Fruit fly (Drosophila melanogaster) whole organism, adult: ENCODE data around the gene ro.

Experiments used
- CG1620 ChIP-seq: fragments of 200-800 bp; sonication (Bioruptor generic); optimal IDR thresholded peaks from 2 replicates; lab custom pipeline; 2016; ENCODE audit warnings: missing biosample characterization, missing genetic modification characterization
- Clk ChIP-seq: fragments of 200-800 bp; sonication (Bioruptor generic); optimal IDR thresholded peaks from 2 replicates; lab custom pipeline; 2017; ENCODE audit warnings: missing biosample characterization, missing genetic modification characterization
- Mnt ChIP-seq: fragments of 200-800 bp; sonication (Bioruptor generic); optimal IDR thresholded peaks from 2 replicates; lab custom pipeline; 2016; ENCODE audit warnings: missing biosample characterization, mild to moderate bottlenecking, missing genetic modification characterization
- bab1 ChIP-seq: fragments of 200-800 bp; sonication (Bioruptor generic); optimal IDR thresholded peaks from 3 replicates; lab custom pipeline; 2019; ENCODE audit warnings: missing biosample characterization, mild to moderate bottlenecking, missing genetic modification characterization, moderate library complexity
- cic ChIP-seq: fragments of 200-800 bp; sonication (Bioruptor generic); optimal IDR thresholded peaks from 2 replicates; lab custom pipeline; 2017; ENCODE audit warnings: missing biosample characterization, mild to moderate bottlenecking, missing genetic modification characterization, moderate library complexity
- cnc ChIP-seq, 2 experiments: fragments of >200 bp; optimal IDR thresholded peaks; 2 replicates each; lab custom pipeline; 2017
- pad ChIP-seq: fragments of 200-800 bp; sonication (Bioruptor generic); optimal IDR thresholded peaks from 3 replicates; lab custom pipeline; 2017; ENCODE audit warnings: missing biosample characterization, missing genetic modification characterization, mild to moderate bottlenecking, moderate library complexity, missing genetic modification reagents
- tj ChIP-seq: fragments of 200-800 bp; sonication (Bioruptor generic); optimal IDR thresholded peaks from 3 replicates; lab custom pipeline; 2017; ENCODE audit warnings: missing biosample characterization, mild to moderate bottlenecking, missing genetic modification characterization, moderate library complexity
- toe ChIP-seq: fragments of 200-800 bp; sonication (Bioruptor generic); optimal IDR thresholded peaks from 2 replicates; lab custom pipeline; 2016; ENCODE audit warnings: missing biosample characterization, missing genetic modification characterization

DNA sequence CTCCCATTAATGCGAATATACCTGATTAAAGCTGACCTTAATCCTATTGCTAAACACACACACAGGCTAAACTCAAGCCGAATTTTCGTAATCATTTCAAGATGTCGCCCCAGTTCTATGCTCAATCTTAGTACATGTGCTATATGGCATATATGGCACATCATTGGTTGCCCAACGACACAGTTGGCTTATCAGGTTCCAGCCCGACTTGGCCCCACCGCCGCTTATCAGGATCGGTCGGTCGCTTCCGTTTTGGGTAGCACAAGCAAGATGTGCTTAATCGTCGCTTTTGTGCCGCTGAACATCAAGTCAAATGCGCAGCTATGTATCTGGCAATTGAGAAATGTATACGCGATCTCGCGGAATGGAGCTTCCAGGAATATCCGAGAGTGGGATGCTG lies 9.9 kb downstream of the ro start:
- TF ChIP-seq cic (GFP tag; lab: Kevin White, UChicago) (no peak), pad (GFP tag; lab: Kevin White, UChicago) (no peak), CG1620 (GFP tag; lab: Kevin White, UChicago) (no peak), cnc (optimal IDR thresholded peaks at IDR 0.05; lab: Kevin White, UChicago) (no peak), Clk (GFP tag; lab: Kevin White, UChicago) (no peak), toe (GFP tag; lab: Kevin White, UChicago) (no peak), tj (GFP tag; lab: Kevin White, UChicago) (no peak), Mnt (no peak), bab1 (GFP tag; lab: Kevin White, UChicago) (no peak)
